Fruit fly (Drosophila melanogaster): ENCODE data around the gene CG6659.

Gene CG6659

DNA sequence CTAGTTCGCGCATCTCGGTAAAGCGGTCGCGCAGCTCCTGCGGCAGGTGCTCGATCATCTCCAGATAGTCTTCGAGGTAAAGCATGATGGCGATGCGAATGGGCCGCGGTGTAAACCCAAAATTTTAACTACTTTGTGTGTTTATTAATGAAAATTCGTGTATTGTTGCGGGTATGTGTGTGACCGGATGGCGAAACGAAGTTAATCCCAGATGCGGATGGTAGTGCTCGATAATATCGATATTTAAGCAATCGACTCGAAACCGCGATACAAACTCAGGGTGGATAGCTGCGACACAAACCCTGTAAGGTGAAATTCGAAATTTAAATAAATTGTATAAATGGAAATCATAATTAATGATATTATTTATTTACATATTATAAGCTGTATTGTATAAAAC, 4.2 kb downstream of the CG6659 start, which contains the start of gene Ing3:
Gene Ing3 (minus strand): TSS at position 213 of the 400 bp plus-strand sequence.
- no peak for TF ChIP-seq usp (GFP tag; optimal IDR thresholded peaks at IDR 0.05)
- TF ChIP-seq CG8478 (optimal IDR thresholded peaks at IDR 0.05) = no peak

DNA sequence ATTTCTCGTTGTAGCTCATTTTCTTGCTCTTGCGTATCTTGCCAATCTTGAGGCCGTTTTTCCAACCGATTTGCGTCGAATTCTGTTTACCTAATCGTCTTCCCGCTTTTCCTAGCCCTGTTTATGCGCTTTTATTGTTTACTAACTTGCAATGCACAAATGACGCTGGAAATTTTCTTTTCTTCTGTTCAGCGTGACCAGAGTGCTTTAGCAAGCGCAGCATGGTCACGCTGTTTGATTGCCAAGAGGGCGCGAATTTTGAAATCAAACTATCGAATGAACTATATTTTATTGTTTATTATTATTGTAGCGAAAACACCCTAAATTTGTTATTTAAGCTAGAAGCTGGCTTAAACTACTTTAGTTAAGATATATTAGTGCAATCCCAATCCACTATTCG, 6.8 kb downstream of the CG6659 start, which contains the start of gene Hou:
Gene Hou (minus strand): TSS at position 193 of the 400 bp plus-strand sequence.
- no peak for TF ChIP-seq CG8478 (optimal IDR thresholded peaks at IDR 0.05)
- no peak for TF ChIP-seq EcR (GFP tag; optimal IDR thresholded peaks at IDR 0.05)
- no peak for TF ChIP-seq pan (optimal IDR thresholded peaks at IDR 0.05)
- no peak for TF ChIP-seq usp (GFP tag; optimal IDR thresholded peaks at IDR 0.05)
- TF ChIP-seq psq (optimal IDR thresholded peaks at IDR 0.05) = no peak
- no peak for TF ChIP-seq Dll (optimal IDR thresholded peaks at IDR 0.05)

DNA sequence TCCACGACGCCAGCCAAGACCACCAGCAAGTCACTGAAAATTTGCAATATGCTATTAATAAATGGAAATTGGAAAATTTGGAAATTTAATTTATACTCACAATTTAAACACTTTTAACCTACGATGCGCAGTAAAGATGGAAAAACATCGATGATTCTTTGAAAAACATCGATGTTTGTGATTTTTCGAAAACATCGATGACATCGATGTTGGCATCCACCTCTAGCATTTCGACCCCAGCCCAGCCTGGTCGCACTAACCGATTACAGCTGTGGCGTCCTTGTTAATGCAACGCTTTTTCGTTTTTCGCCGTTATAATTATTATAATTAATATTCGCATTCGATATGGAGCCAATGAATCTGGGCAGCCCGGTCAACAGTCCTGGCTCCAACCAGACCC, 9.1 kb downstream of the CG6659 start, which contains the start of gene Nup35:
Gene Nup35 (plus strand): TSS at position 222 of the 400 bp plus-strand sequence.
- TF ChIP-seq usp (GFP tag; optimal IDR thresholded peaks at IDR 0.05) (no peak), psq (optimal IDR thresholded peaks at IDR 0.05) (no peak), pan (optimal IDR thresholded peaks at IDR 0.05) (no peak)

DNA sequence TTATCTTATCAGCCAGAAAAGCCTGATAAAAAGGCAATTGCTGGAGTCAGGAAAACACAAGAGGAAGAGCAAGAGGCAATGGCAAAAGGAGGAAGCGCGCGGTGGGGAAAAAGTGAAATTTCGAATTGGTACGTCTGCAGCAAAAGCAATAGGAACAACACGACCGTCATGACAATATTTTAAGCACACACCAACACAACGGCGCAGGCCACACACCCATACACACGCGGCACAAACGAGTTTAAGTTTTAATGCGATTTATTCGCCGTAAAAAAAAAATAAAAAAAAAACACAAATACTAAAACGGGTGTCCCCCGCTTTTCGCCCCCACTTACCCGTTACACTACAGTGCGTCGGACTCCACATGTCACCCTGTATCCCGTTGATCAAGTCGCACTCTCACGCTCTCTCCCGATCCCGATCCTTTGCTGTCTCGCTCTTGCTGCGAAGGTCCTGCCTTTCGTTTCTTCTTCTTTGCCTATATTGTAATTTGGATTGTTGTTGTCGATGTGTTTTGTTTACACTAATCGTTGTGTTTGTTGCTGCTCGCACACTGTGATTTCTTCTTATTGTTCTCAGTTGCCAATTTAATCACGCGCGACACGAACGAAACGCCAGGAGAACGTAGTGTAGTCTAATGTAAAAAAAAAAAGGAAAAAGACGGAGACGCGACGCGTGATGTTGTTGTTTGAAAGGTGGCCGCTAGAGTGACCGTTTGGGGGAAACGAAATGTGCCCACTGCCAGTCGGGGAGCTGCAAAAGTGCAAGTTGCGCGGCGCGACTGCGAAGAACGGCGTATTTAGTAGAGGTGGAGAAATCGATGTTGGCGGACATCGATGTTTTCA, 10.0 kb downstream of the CG6659 start, which contains the start of gene Rip11:
Gene Rip11 (minus strand): TSS at position 794 of the 845 bp plus-strand sequence.
- TF ChIP-seq Dll (optimal IDR thresholded peaks at IDR 0.05) = no peak
- no peak for TF ChIP-seq pan (optimal IDR thresholded peaks at IDR 0.05)
- TF ChIP-seq psq (optimal IDR thresholded peaks at IDR 0.05) = no peak
- no peak for TF ChIP-seq usp (GFP tag; optimal IDR thresholded peaks at IDR 0.05)
- no peak for TF ChIP-seq EcR (GFP tag; optimal IDR thresholded peaks at IDR 0.05)
- no peak for TF ChIP-seq CG8478 (optimal IDR thresholded peaks at IDR 0.05)

DNA sequence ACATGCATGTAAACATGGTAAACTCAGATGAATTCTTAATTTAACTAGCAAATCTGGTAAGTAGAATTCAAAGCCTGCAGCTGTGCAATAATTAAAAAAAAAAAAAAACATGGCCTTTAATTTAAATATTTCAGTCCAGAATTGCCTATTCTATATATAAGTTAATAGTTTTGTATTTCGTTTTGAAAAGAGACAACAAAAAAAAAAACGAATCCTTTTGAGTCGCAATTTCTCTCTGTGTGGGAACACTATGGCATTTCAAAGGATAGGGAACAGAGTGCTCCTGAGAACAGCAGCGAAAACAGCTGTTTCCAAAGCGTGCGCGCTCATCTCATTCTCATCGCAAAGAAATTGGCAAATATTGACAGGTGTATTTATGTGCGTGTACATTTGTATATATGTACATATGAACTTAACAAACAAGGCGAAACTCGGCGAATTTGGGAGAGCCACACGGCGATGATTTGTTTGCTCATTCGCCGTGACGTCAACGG, 11.3 kb downstream of the CG6659 start:
- no peak for TF ChIP-seq CG8478 (optimal IDR thresholded peaks at IDR 0.05)
- TF ChIP-seq Dll (optimal IDR thresholded peaks at IDR 0.05) = no peak
- TF ChIP-seq EcR (GFP tag; optimal IDR thresholded peaks at IDR 0.05) = no peak
- TF ChIP-seq psq (optimal IDR thresholded peaks at IDR 0.05) = no peak
- no peak for TF ChIP-seq pan (optimal IDR thresholded peaks at IDR 0.05)
- TF ChIP-seq usp (GFP tag; optimal IDR thresholded peaks at IDR 0.05) = no peak

DNA sequence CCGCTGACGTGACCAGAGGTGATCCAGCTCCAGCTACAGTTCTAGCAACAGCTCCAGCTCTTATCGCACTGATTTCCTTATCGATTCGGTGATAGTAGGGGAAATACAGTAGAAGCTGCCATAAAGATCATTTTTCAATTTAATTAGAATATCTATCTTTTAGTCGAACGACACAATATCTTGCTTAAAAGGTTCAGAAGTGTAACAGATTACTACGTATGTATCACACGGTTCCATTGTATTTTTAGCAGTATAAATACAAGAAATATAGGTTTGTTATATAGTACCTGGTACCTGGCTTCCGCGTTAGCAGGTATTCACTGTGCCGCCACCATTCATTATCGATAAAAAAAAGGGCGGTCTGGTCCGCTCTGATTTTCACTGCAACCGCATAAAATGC, 12.2 kb downstream of the CG6659 start:
- TF ChIP-seq CG8478 (optimal IDR thresholded peaks at IDR 0.05) (no peak), Dll (optimal IDR thresholded peaks at IDR 0.05) (no peak), psq (optimal IDR thresholded peaks at IDR 0.05) (no peak), usp (GFP tag; optimal IDR thresholded peaks at IDR 0.05) (no peak), pan (optimal IDR thresholded peaks at IDR 0.05) (no peak), EcR (GFP tag; optimal IDR thresholded peaks at IDR 0.05) (no peak)

DNA sequence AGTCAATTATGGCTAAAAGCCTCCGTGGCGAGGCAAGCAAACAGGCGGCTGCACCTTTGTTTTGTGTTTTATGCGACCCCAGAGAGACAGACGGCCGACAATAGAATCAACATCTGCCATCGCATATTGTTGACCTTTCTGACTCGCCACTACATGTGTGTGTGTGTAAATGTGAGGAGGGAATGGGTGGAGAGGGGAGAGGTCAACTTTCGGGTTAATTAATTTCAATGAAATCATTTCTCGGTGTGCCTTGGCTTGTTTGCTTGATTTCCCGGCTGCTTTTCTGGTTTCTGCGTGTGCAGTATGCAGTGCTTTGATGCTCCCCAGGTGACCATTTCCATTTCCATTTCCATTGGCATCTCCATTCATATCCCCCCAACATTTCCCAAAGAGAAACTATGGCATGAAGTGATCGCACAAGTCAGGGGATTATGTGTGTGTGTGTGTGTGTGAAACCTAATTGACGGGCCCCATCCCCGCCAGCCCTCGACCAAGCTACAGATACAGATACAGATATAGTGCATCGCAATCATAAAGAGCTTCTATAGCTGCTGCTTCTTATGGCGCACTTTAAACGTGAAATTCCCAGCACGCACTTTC, 13.9 kb downstream of the CG6659 start:
- TF ChIP-seq Dll (optimal IDR thresholded peaks at IDR 0.05) (no peak), psq (optimal IDR thresholded peaks at IDR 0.05) (no peak), pan (optimal IDR thresholded peaks at IDR 0.05) (no peak), usp (GFP tag; optimal IDR thresholded peaks at IDR 0.05) (no peak)

DNA sequence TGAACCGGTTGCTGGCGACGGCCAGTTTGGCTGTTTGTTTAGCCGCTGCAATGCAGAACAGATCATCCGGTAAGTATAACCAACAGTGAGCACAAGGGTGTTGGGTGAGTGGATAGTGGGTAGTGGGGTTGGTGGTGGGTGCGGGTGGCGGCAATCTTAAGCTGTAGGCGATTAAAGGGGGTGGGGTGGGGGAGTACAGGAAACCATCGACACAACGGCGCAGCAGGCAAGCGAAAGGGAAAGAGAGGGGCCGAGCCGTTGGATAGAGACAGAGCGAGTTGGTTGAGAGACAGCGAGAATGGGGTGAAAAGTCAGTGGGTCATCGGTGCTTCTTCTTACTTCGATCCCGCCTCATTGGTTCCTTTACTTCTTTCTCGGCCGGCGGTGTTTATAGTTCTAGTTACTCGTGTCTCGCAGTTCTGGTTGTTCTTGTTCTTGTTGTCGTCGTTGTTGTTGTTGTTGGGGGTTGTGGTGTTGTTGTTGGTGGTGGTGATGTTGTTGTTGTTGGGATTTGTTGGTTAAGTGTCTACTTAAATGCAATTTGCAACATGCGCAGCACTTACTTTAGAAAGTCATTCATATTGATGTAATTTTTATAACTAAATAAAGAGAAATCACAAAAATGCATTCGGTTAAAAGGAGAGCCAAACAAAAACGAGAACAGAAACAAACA, 20.7 kb downstream of the CG6659 start:
- no peak for TF ChIP-seq EcR (GFP tag; optimal IDR thresholded peaks at IDR 0.05)
- no peak for TF ChIP-seq usp (GFP tag; optimal IDR thresholded peaks at IDR 0.05)
- no peak for TF ChIP-seq pan (optimal IDR thresholded peaks at IDR 0.05)
- no peak for TF ChIP-seq psq (optimal IDR thresholded peaks at IDR 0.05)
- no peak for TF ChIP-seq CG8478 (optimal IDR thresholded peaks at IDR 0.05)
- no peak for TF ChIP-seq Dll (optimal IDR thresholded peaks at IDR 0.05)

DNA sequence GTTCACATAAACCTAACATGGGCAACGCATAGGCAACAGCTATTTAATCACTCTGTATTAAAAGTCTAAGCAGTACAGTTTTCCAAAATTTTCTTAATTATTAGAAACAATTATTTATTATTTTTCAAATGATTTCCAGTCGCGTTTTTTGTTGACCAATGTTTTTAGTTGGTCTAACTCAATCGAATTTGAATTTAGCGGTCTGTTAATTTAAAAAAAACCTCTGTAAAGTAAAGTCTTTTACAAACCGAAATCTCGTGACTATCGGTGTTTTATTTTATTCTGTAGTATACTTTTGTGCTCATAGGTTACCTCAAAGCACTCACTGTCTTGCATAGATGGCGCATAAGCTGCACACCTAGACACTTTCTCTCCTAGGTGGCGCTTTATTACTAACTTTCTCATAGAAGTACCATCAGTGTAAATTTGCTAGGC, 22.0 kb downstream of the CG6659 start:
- TF ChIP-seq pan (optimal IDR thresholded peaks at IDR 0.05) (no peak), Dll (optimal IDR thresholded peaks at IDR 0.05) (no peak), EcR (GFP tag; optimal IDR thresholded peaks at IDR 0.05) (no peak), usp (GFP tag; optimal IDR thresholded peaks at IDR 0.05) (no peak), CG8478 (optimal IDR thresholded peaks at IDR 0.05) (no peak), psq (optimal IDR thresholded peaks at IDR 0.05) (no peak)

DNA sequence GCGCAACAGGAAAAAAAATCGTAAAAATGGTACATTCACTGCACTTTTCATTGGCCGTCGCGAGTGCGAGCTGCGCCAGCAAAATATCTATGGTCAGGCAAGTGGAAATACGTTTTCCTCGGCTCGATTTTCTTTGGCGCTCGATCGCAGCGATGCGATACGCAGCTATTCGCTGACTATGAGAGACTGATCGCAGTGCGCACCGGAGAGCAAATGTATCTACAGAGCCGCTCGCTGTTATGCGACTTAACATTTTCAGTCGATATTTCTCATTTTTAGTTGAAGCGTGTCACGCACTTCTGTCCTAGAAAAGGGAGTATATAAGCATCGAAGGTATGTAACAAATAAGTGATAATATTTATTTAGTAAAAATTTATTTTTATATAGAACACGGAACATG, 22.4 kb downstream of the CG6659 start, which contains the start of gene wgn:
Gene wgn (minus strand): TSS at position 193 of the 400 bp plus-strand sequence.
- TF ChIP-seq psq (optimal IDR thresholded peaks at IDR 0.05) (no peak), pan (optimal IDR thresholded peaks at IDR 0.05) (no peak), usp (GFP tag; optimal IDR thresholded peaks at IDR 0.05) (no peak), EcR (GFP tag; optimal IDR thresholded peaks at IDR 0.05) (no peak), CG8478 (optimal IDR thresholded peaks at IDR 0.05) (no peak), Dll (optimal IDR thresholded peaks at IDR 0.05) (no peak)

DNA sequence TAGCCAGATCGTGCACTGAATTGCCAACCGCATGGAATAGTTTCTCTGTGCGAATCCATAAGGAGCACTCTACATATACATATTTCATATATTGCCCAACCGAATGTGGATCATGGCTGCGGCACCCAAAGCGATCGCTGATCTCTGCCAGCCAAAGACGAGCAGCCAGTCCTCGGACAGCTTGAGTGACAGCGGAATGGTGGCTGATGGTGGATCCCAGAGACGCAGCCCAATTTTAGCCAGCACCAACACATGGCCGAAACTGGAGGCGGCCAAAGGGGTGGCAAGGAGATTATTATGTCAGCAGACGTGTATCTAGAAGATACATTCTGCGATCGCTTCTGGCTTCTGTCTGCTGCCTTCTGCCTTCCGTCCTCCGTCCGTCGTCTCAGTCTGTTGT, 26.1 kb downstream of the CG6659 start:
- no peak for TF ChIP-seq Dll (optimal IDR thresholded peaks at IDR 0.05)
- TF ChIP-seq usp (GFP tag; optimal IDR thresholded peaks at IDR 0.05) = no peak
- no peak for TF ChIP-seq psq (optimal IDR thresholded peaks at IDR 0.05)
- no peak for TF ChIP-seq EcR (GFP tag; optimal IDR thresholded peaks at IDR 0.05)
- TF ChIP-seq CG8478 (optimal IDR thresholded peaks at IDR 0.05) = no peak
- TF ChIP-seq pan (optimal IDR thresholded peaks at IDR 0.05) = no peak

DNA sequence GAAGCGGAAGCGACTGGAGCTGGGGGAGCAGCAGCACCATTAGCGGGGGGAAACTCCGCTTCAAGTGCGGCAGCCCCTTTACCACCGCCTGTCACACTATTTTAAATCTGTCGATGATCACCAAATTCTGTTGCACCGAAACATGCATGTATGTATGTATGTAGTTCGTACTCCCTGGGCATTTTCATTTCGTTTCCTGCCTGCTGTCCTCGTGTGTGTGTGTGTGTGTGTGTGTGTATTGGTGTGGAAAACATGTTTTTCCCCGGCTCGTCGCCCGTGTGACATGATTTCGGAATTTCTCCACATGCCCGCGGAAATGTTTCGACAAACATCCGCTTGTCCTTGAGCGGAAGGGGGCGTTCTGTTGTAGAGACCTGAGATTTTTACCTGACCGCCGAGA, 30.1 kb downstream of the CG6659 start:
- no peak for TF ChIP-seq Dll (optimal IDR thresholded peaks at IDR 0.05)
- TF ChIP-seq psq (optimal IDR thresholded peaks at IDR 0.05) = no peak
- TF ChIP-seq CG8478 (optimal IDR thresholded peaks at IDR 0.05) = no peak
- no peak for TF ChIP-seq usp (GFP tag; optimal IDR thresholded peaks at IDR 0.05)
- TF ChIP-seq EcR (GFP tag; optimal IDR thresholded peaks at IDR 0.05) = no peak
- TF ChIP-seq pan (optimal IDR thresholded peaks at IDR 0.05) = no peak
